Worm (Caenorhabditis elegans) whole organism, early embryonic: ENCODE data around the gene C47D12.5.

Experiments used
- ama-1 ChIP-seq: fragments of 150-350 bp; optimal IDR thresholded peaks from 2 replicates; lab custom pipeline; 2014
- ceh-13 ChIP-seq: fragments of 200-800 bp; sonication (Bioruptor generic); optimal IDR thresholded peaks from 2 replicates; lab custom pipeline; 2018; ENCODE audit warnings: mild to moderate bottlenecking, missing genetic modification characterization, missing compliant biosample characterization
- flt-1 ChIP-seq: fragments of 200-800 bp; sonication (Bioruptor generic); IDR thresholded peaks from 2 replicates; pipeline ENCODE4 v1.3.6; 2022; ENCODE audit warnings: missing genetic modification characterization, missing compliant biosample characterization
- hnd-1 ChIP-seq: sonication (generic microtip); optimal IDR thresholded peaks from 2 replicates; lab custom pipeline; 2016; ENCODE audit warnings: missing genetic modification characterization, missing compliant biosample characterization
- scrt-1 ChIP-seq: fragments of 200-800 bp; sonication (Bioruptor generic); IDR thresholded peaks from 2 replicates; pipeline ENCODE4 v1.3.6; 2022; ENCODE audit warnings: missing genetic modification characterization, missing compliant biosample characterization
- sea-1 ChIP-seq: fragments of 200-800 bp; sonication (Bioruptor generic); conservative IDR thresholded peaks from 2 replicates; pipeline ENCODE4 v1.3.6; 2022; ENCODE audit warnings: missing genetic modification characterization, missing compliant biosample characterization
- tbx-11 ChIP-seq: fragments of 200-800 bp; sonication (Bioruptor generic); IDR thresholded peaks from 2 replicates; pipeline ENCODE4 v1.3.6; 2022; ENCODE audit warnings: missing genetic modification characterization, missing compliant biosample characterization
- tbx-37 ChIP-seq: fragments of 200-800 bp; sonication (Bioruptor generic); conservative IDR thresholded peaks from 2 replicates; pipeline ENCODE4 v1.3.6; 2022; ENCODE audit warnings: missing genetic modification reagents, missing genetic modification characterization, missing compliant biosample characterization

DNA sequence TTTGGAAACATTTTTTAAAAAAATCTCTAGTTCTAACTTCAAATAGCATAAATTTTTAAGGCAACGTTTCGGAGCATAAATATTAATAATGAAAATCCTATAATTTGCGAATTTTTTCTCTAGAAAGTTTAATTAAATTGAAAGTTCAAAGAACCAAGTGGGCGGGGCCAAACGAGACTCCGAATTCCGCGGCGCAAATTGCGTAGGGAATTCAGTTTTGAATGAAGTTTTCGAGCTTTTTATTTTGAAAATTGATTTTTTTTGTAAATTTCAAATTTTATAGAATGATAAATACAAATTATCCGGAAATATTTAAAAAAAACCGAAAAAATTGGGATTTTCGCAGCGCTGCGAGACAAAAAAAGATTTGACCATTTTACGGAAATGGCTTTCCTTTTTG is 35.7 kb upstream of the C47D12.5 start:
- TF ChIP-seq sea-1 (GFP tag; lab: Robert Waterston, UW) (no peak), tbx-37 (no peak), flt-1 (GFP tag; lab: Robert Waterston, UW) (no peak), ama-1 (no peak), ceh-13 (GFP tag; lab: Kevin White, UChicago) (no peak), scrt-1 (GFP tag; lab: Robert Waterston, UW) (no peak), tbx-11 (GFP tag; lab: Robert Waterston, UW) (no peak), hnd-1 (tag; lab: Kevin White, UChicago) (no peak)
